Fruit fly (Drosophila melanogaster) whole organism, embryonic: ENCODE results near the gene Rdh.
A peak's percentile ranks its signal among the peaks of the same experiment; 100 is the strongest.

Source experiments
- Atf-2 ChIP-seq: fragments of 200-800 bp; sonication (Bioruptor generic); optimal IDR thresholded peaks from 2 replicates; lab custom pipeline; 2016; ENCODE audit warnings: missing biosample characterization, missing genetic modification characterization
- C15 ChIP-seq: fragments of 200-800 bp; sonication (Bioruptor generic); IDR thresholded peaks from 3 replicates; pipeline ENCODE4 v1.3.6; 2022; ENCODE audit warnings: missing biosample characterization, missing genetic modification characterization
- CG11456 ChIP-seq: fragments of 200-800 bp; sonication (Bioruptor generic); IDR thresholded peaks from 3 replicates; pipeline ENCODE4 v1.3.6; 2022; ENCODE audit warnings: missing biosample characterization, missing genetic modification characterization
- CG11504 ChIP-seq: fragments of 200-800 bp; sonication (Bioruptor generic); optimal IDR thresholded peaks from 3 replicates; lab custom pipeline; 2019; ENCODE audit warnings: missing biosample characterization, mild to moderate bottlenecking, missing genetic modification characterization, moderate library complexity
- CG12299 ChIP-seq: fragments of 200-800 bp; sonication (Bioruptor generic); optimal IDR thresholded peaks from 2 replicates; lab custom pipeline; 2018; ENCODE audit warnings: missing biosample characterization, mild to moderate bottlenecking, missing genetic modification characterization
- CG1233 ChIP-seq: fragments of 200-800 bp; sonication (Bioruptor generic); optimal IDR thresholded peaks from 4 replicates; lab custom pipeline; 2018; ENCODE audit warnings: missing biosample characterization, mild to moderate bottlenecking, missing genetic modification characterization
- CG13296 ChIP-seq: fragments of 200-800 bp; sonication (Bioruptor generic); optimal IDR thresholded peaks from 3 replicates; lab custom pipeline; 2018; ENCODE audit warnings: missing biosample characterization, mild to moderate bottlenecking, missing genetic modification characterization
- CG14667 ChIP-seq: fragments of 200-800 bp; sonication (Bioruptor generic); IDR thresholded peaks from 2 replicates; pipeline ENCODE4 v1.3.6; 2022; ENCODE audit warnings: missing biosample characterization, missing genetic modification characterization
- CG1529 ChIP-seq: fragments of 200-800 bp; sonication (Bioruptor generic); optimal IDR thresholded peaks from 3 replicates; lab custom pipeline; 2018; ENCODE audit warnings: missing biosample characterization, missing genetic modification characterization
- CG17385 ChIP-seq: fragments of 200-800 bp; sonication (Bioruptor generic); optimal IDR thresholded peaks from 3 replicates; lab custom pipeline; 2018; ENCODE audit warnings: missing biosample characterization, mild to moderate bottlenecking, missing genetic modification characterization
- CG18619 ChIP-seq: fragments of 200-800 bp; sonication (Bioruptor generic); optimal IDR thresholded peaks from 3 replicates; lab custom pipeline; 2017; ENCODE audit warnings: missing biosample characterization, mild to moderate bottlenecking, missing genetic modification characterization
- CG2116 ChIP-seq: fragments of 200-800 bp; sonication (Bioruptor generic); optimal IDR thresholded peaks from 3 replicates; lab custom pipeline; 2018; ENCODE audit warnings: missing biosample characterization, mild to moderate bottlenecking, missing genetic modification characterization
- CG2202 ChIP-seq: fragments of 200-800 bp; sonication (Bioruptor generic); optimal IDR thresholded peaks from 2 replicates; lab custom pipeline; 2018; ENCODE audit warnings: missing biosample characterization, mild to moderate bottlenecking, missing genetic modification characterization
- CG31441 ChIP-seq: fragments of 200-800 bp; sonication (Bioruptor generic); IDR thresholded peaks from 2 replicates; pipeline ENCODE4 v1.3.6; 2022; ENCODE audit warnings: missing biosample characterization, missing genetic modification characterization
- CG34422 ChIP-seq: fragments of 200-800 bp; sonication (Bioruptor generic); IDR thresholded peaks from 3 replicates; pipeline ENCODE4 v1.3.6; 2022; ENCODE audit warnings: missing biosample characterization, missing genetic modification characterization
- CG3995 ChIP-seq: fragments of 200-800 bp; sonication (Bioruptor generic); optimal IDR thresholded peaks from 3 replicates; lab custom pipeline; 2016; ENCODE audit warnings: missing biosample characterization, missing genetic modification characterization
- CG6254 ChIP-seq: fragments of 200-800 bp; sonication (Bioruptor generic); optimal IDR thresholded peaks from 3 replicates; lab custom pipeline; 2017; ENCODE audit warnings: mild to moderate bottlenecking, missing biosample characterization, missing genetic modification reagents, missing genetic modification characterization
- CG6813 ChIP-seq: fragments of 200-800 bp; sonication (Bioruptor generic); optimal IDR thresholded peaks from 2 replicates; lab custom pipeline; 2017; ENCODE audit warnings: missing biosample characterization, missing genetic modification characterization, mild to moderate bottlenecking, moderate library complexity, missing genetic modification reagents
- CG7839 ChIP-seq: fragments of 200-800 bp; sonication (Bioruptor generic); optimal IDR thresholded peaks from 3 replicates; lab custom pipeline; 2018; ENCODE audit warnings: missing biosample characterization, mild to moderate bottlenecking, missing genetic modification characterization, moderate library complexity
- Dll ChIP-seq: fragments of 200-800 bp; sonication (Bioruptor generic); IDR thresholded peaks from 4 replicates; pipeline ENCODE4 v1.3.6; 2022; ENCODE audit warnings: missing biosample characterization, missing genetic modification characterization; ENCODE audit not compliant: partially characterized antibody
- E2f1 ChIP-seq: fragments of 200-800 bp; sonication (Bioruptor generic); IDR thresholded peaks from 2 replicates; pipeline ENCODE4 v1.3.6; 2022; ENCODE audit warnings: missing biosample characterization, missing genetic modification characterization
- Fer1 ChIP-seq: fragments of 200-800 bp; sonication (Bioruptor generic); optimal IDR thresholded peaks from 2 replicates; lab custom pipeline; 2017; ENCODE audit warnings: missing biosample characterization, mild to moderate bottlenecking, missing genetic modification characterization
- H2.0 ChIP-seq: fragments of 200-800 bp; sonication (Bioruptor generic); IDR thresholded peaks from 2 replicates; pipeline ENCODE4 v1.3.6; 2022; ENCODE audit warnings: missing biosample characterization, missing genetic modification characterization
- HLH4C ChIP-seq: fragments of 200-800 bp; sonication (Bioruptor generic); IDR thresholded peaks from 3 replicates; pipeline ENCODE4 v1.3.6; 2022; ENCODE audit warnings: missing biosample characterization, missing genetic modification characterization; ENCODE audit not compliant: partially characterized antibody
- Kr ChIP-seq: fragments of 200-800 bp; sonication (Bioruptor generic); optimal IDR thresholded peaks from 2 replicates; lab custom pipeline; 2017; ENCODE audit warnings: missing biosample characterization, mild to moderate bottlenecking, missing genetic modification characterization
- Max ChIP-seq: fragments of 200-800 bp; sonication (Bioruptor generic); optimal IDR thresholded peaks from 2 replicates; lab custom pipeline; 2016; ENCODE audit warnings: missing biosample characterization, mild to moderate bottlenecking, missing genetic modification characterization
- Nf-YB ChIP-seq: fragments of 200-800 bp; sonication (Bioruptor generic); optimal IDR thresholded peaks from 3 replicates; lab custom pipeline; 2019; ENCODE audit warnings: missing biosample characterization, mild to moderate bottlenecking, missing genetic modification characterization, moderate library complexity
- PHDP ChIP-seq: fragments of 200-800 bp; sonication (Bioruptor generic); optimal IDR thresholded peaks from 3 replicates; lab custom pipeline; 2018; ENCODE audit warnings: missing biosample characterization, mild to moderate bottlenecking, missing genetic modification characterization, moderate library complexity
- Ssrp ChIP-seq: fragments of 200-800 bp; sonication (Bioruptor generic); optimal IDR thresholded peaks from 2 replicates; lab custom pipeline; 2018; ENCODE audit warnings: missing biosample characterization, mild to moderate bottlenecking, missing genetic modification characterization, moderate library complexity
- ac ChIP-seq: fragments of 200-800 bp; sonication (Bioruptor generic); optimal IDR thresholded peaks from 3 replicates; lab custom pipeline; 2017; ENCODE audit warnings: missing biosample characterization, mild to moderate bottlenecking, missing genetic modification characterization
- ap ChIP-seq: fragments of 200-800 bp; sonication (Bioruptor generic); IDR thresholded peaks from 2 replicates; pipeline ENCODE4 v1.3.6; 2022; ENCODE audit warnings: missing biosample characterization, missing genetic modification characterization
- ara ChIP-seq: fragments of 200-800 bp; sonication (Bioruptor generic); IDR thresholded peaks from 2 replicates; pipeline ENCODE4 v1.3.6; 2022; ENCODE audit warnings: missing biosample characterization, missing genetic modification characterization
- chn ChIP-seq: fragments of 200-800 bp; sonication (Bioruptor generic); optimal IDR thresholded peaks from 2 replicates; lab custom pipeline; 2016; ENCODE audit warnings: missing biosample characterization, missing genetic modification characterization
- dan ChIP-seq: fragments of 200-800 bp; sonication (Bioruptor generic); IDR thresholded peaks from 2 replicates; pipeline ENCODE4 v1.3.6; 2022; ENCODE audit warnings: missing biosample characterization, missing genetic modification characterization
- dmrt99B ChIP-seq: fragments of 200-800 bp; sonication (Bioruptor generic); optimal IDR thresholded peaks from 2 replicates; lab custom pipeline; 2018; ENCODE audit warnings: missing biosample characterization, mild to moderate bottlenecking, missing genetic modification characterization, moderate library complexity
- esg ChIP-seq: fragments of 200-800 bp; sonication (Bioruptor generic); conservative IDR thresholded peaks from 2 replicates; pipeline ENCODE4 v1.3.6; 2022; ENCODE audit warnings: missing biosample characterization, missing genetic modification characterization
- ewg ChIP-seq: fragments of 200-800 bp; sonication (Bioruptor generic); optimal IDR thresholded peaks from 3 replicates; lab custom pipeline; 2017; ENCODE audit warnings: mild to moderate bottlenecking, missing biosample characterization, missing genetic modification reagents, missing genetic modification characterization
- gem ChIP-seq: fragments of 200-800 bp; sonication (Bioruptor generic); optimal IDR thresholded peaks from 2 replicates; lab custom pipeline; 2019; ENCODE audit warnings: missing biosample characterization, mild to moderate bottlenecking, missing genetic modification characterization, moderate library complexity
- nmo ChIP-seq: fragments of 200-800 bp; sonication (Bioruptor generic); optimal IDR thresholded peaks from 2 replicates; lab custom pipeline; 2018; ENCODE audit warnings: missing biosample characterization, mild to moderate bottlenecking, missing genetic modification characterization, moderate library complexity
- pros ChIP-seq: fragments of 200-800 bp; sonication (Bioruptor generic); optimal IDR thresholded peaks from 3 replicates; lab custom pipeline; 2019; ENCODE audit warnings: missing biosample characterization, mild to moderate bottlenecking, missing genetic modification characterization, moderate library complexity
- ro ChIP-seq: fragments of 200-800 bp; sonication (Bioruptor generic); IDR thresholded peaks from 2 replicates; pipeline ENCODE4 v1.3.6; 2022; ENCODE audit warnings: missing biosample characterization, missing genetic modification characterization
- row ChIP-seq: fragments of 200-800 bp; sonication (Bioruptor generic); IDR thresholded peaks from 3 replicates; pipeline ENCODE4 v1.3.6; 2022; ENCODE audit warnings: missing biosample characterization, missing genetic modification characterization
- salm ChIP-seq: fragments of 200-800 bp; sonication (Bioruptor generic); optimal IDR thresholded peaks from 2 replicates; lab custom pipeline; 2018; ENCODE audit warnings: missing biosample characterization, mild to moderate bottlenecking, missing genetic modification characterization
- scrt ChIP-seq: fragments of 200-800 bp; sonication (Bioruptor generic); optimal IDR thresholded peaks from 2 replicates; lab custom pipeline; 2018; ENCODE audit warnings: missing biosample characterization, mild to moderate bottlenecking, missing genetic modification characterization, moderate library complexity
- seq ChIP-seq: fragments of 200-800 bp; sonication (Bioruptor generic); IDR thresholded peaks from 2 replicates; pipeline ENCODE4 v1.3.6; 2022; ENCODE audit warnings: missing biosample characterization, missing genetic modification characterization
- tll ChIP-seq, 2 experiments: fragments of 200-800 bp in 1 of 2; fragments of >200 bp in 1 of 2; sonication (Bioruptor generic) in 1 of 2; optimal IDR thresholded peaks; 2 replicates each; lab custom pipeline; 2017 to 2019; ENCODE audit warnings: missing biosample characterization in 2 of 2, missing genetic modification characterization in 2 of 2, mild to moderate bottlenecking in 1 of 2, moderate library complexity in 1 of 2
- trem ChIP-seq: fragments of 200-800 bp; optimal IDR thresholded peaks from 3 replicates; lab custom pipeline; 2019; ENCODE audit warnings: missing biosample characterization, mild to moderate bottlenecking, missing genetic modification characterization, moderate library complexity
- zf30C ChIP-seq: fragments of 200-800 bp; sonication (Bioruptor generic); optimal IDR thresholded peaks from 3 replicates; lab custom pipeline; 2018; ENCODE audit warnings: missing biosample characterization, mild to moderate bottlenecking, missing genetic modification characterization

Rdh gene

dm6 chr3L:3855194-3855980 lies 30.1 kb downstream of the Rdh start (continued):
- TF ChIP-seq H2.0 (no peak), CG31441 (GFP tag; lab: Robert Waterston, UW) (peak; percentile 68), tll (GFP tag; optimal IDR thresholded peaks at IDR 0.05; lab: Kevin White, UChicago) (peak in 1 of 2 experiments; percentile 94), dmrt99B (tag; lab: Kevin White, UChicago) (peak; percentile 53), Dll (no peak), PHDP (tag; lab: Kevin White, UChicago) (peak; percentile 60), Ssrp (peak; percentile 70), CG2202 (tag; lab: Kevin White, UChicago) (peak; percentile 69), CG13296 (GFP tag; lab: Kevin White, UChicago) (no peak), trem (tag; lab: Kevin White, UChicago) (peak; percentile 25), HLH4C (GFP tag; lab: Robert Waterston, UW) (no peak), CG14667 (GFP tag; lab: Robert Waterston, UW) (0 out of 2 replicates have a peak, but pooled peaks have one; percentile 30), scrt (GFP tag; lab: Kevin White, UChicago) (peak; percentile 83), pros (peak; percentile 54), CG2116 (peak; percentile 12), ro (GFP tag; lab: Robert Waterston, UW) (no peak), CG1233 (GFP tag; lab: Kevin White, UChicago) (peak; percentile 19), CG6254 (GFP tag; lab: Kevin White, UChicago) (peak; percentile 64), esg (GFP tag; lab: Robert Waterston, UW) (peak; percentile 50), CG11504 (tag; lab: Kevin White, UChicago) (peak; percentile 62), CG3995 (GFP tag; lab: Kevin White, UChicago) (no peak), Max (peak; percentile 4), ewg (GFP tag; lab: Kevin White, UChicago) (peak; percentile 65), Kr (GFP tag; lab: Kevin White, UChicago) (no peak), CG34422 (GFP tag; lab: Robert Waterston, UW) (no peak), row (GFP tag; lab: Robert Waterston, UW) (peak; percentile 76), salm (tag; lab: Kevin White, UChicago) (no peak), CG7839 (tag; lab: Kevin White, UChicago) (peak; percentile 49), CG6813 (peak; percentile 10), gem (tag; lab: Kevin White, UChicago) (peak; percentile 80), Atf-2 (no peak), ara (GFP tag; lab: Robert Waterston, UW) (peak; percentile 77; the same call in 1 of the 2 replicates), Nf-YB (GFP tag; lab: Kevin White, UChicago) (peak; percentile 82), C15 (GFP tag; lab: Robert Waterston, UW) (no peak), ap (GFP tag; lab: Robert Waterston, UW) (0 out of 2 replicates have a peak, but pooled peaks have one; percentile 4), CG17385 (peak; percentile 52), Fer1 (peak; percentile 38), chn (GFP tag; lab: Kevin White, UChicago) (peak; percentile 11), seq (GFP tag; lab: Robert Waterston, UW) (peak; percentile 50; the same call in 1 of the 2 replicates), E2f1 (GFP tag; lab: Robert Waterston, UW) (0 out of 2 replicates have a peak, but pooled peaks have one; percentile 22), nmo (GFP tag; lab: Kevin White, UChicago) (peak; percentile 77), ac (GFP tag; lab: Kevin White, UChicago) (no peak), CG18619 (peak; percentile 21), CG11456 (GFP tag; lab: Robert Waterston, UW) (no peak), CG12299 (tag; lab: Kevin White, UChicago) (no peak), CG1529 (GFP tag; lab: Kevin White, UChicago) (peak; percentile 50), zf30C (GFP tag; lab: Kevin White, UChicago) (peak; percentile 89), dan (no peak)
